Worm (Caenorhabditis elegans) whole organism, L1 larva: ENCODE data around the gene ptr-3.
A peak's percentile ranks its signal among the peaks of the same experiment; 100 is the strongest.

Experiments used
- C04F5.9 ChIP-seq: sonication (generic microtip); optimal IDR thresholded peaks from 2 replicates; lab custom pipeline; 2016; ENCODE audit warnings: missing genetic modification characterization, missing compliant biosample characterization
- C16A3.4 ChIP-seq: fragments of 150-350 bp; optimal IDR thresholded peaks from 2 replicates; lab custom pipeline; 2014; ENCODE audit warnings: missing biosample characterization, missing genetic modification characterization
- C34B4.2 ChIP-seq: sonication (generic microtip); optimal IDR thresholded peaks from 2 replicates; lab custom pipeline; 2017; ENCODE audit warnings: mild to moderate bottlenecking, missing genetic modification characterization, missing compliant biosample characterization
- F16B12.6 ChIP-seq: fragments of 150-350 bp; optimal IDR thresholded peaks from 2 replicates; lab custom pipeline; 2014; ENCODE audit warnings: missing biosample characterization, missing genetic modification characterization
- Y116A8C.19 ChIP-seq: sonication (generic microtip); optimal IDR thresholded peaks from 2 replicates; lab custom pipeline; 2016; ENCODE audit warnings: missing compliant biosample characterization, missing genetic modification characterization, borderline replicate concordance
- aha-1 ChIP-seq: fragments of 150-350 bp; optimal IDR thresholded peaks from 2 replicates; lab custom pipeline; 2014; ENCODE audit warnings: missing biosample characterization, missing genetic modification characterization
- alr-1 ChIP-seq: fragments of 200-800 bp; sonication (Bioruptor generic); optimal IDR thresholded peaks from 2 replicates; lab custom pipeline; 2018; ENCODE audit warnings: borderline replicate concordance, mild to moderate bottlenecking, missing genetic modification characterization, missing compliant biosample characterization
- ama-1 ChIP-seq: fragments of 150-350 bp; optimal IDR thresholded peaks from 2 replicates; lab custom pipeline; 2014
- blmp-1 ChIP-seq: fragments of 150-350 bp; optimal IDR thresholded peaks from 2 replicates; lab custom pipeline; 2014; ENCODE audit warnings: missing biosample characterization, missing genetic modification characterization
- ceh-63 ChIP-seq: fragments of 200-800 bp; sonication (Bioruptor generic); optimal IDR thresholded peaks from 2 replicates; lab custom pipeline; 2018; ENCODE audit warnings: mild to moderate bottlenecking, missing genetic modification characterization, missing compliant biosample characterization
- ceh-90 ChIP-seq: sonication (generic microtip); optimal IDR thresholded peaks from 2 replicates; lab custom pipeline; 2016; ENCODE audit warnings: missing genetic modification characterization, missing compliant biosample characterization
- dpl-1 ChIP-seq, 3 experiments: fragments of 150-350 bp in 2 of 3; sonication (generic microtip) in 1 of 3; optimal IDR thresholded peaks; 2 replicates each; lab custom pipeline; 2014 to 2017; ENCODE audit warnings: missing biosample characterization in 3 of 3, missing genetic modification characterization in 3 of 3, missing genetic modification reagents in 3 of 3
- efl-1 ChIP-seq, 4 experiments: fragments of 150-350 bp; optimal IDR thresholded peaks in 3 of 4; peaks in 1 of 4; 1 replicate in 1 of 4; 2 replicates in 3 of 4; lab custom pipeline; 2014; ENCODE audit warnings: missing biosample characterization in 2 of 4, missing genetic modification characterization in 2 of 4, missing genetic modification reagents in 2 of 4
- efl-3 ChIP-seq: fragments of 200-800 bp; sonication (Bioruptor generic); optimal IDR thresholded peaks from 2 replicates; lab custom pipeline; 2018; ENCODE audit warnings: mild to moderate bottlenecking, missing genetic modification characterization, missing compliant biosample characterization
- egl-13 ChIP-seq: sonication (generic microtip); optimal IDR thresholded peaks from 2 replicates; lab custom pipeline; 2016; ENCODE audit warnings: missing genotype, missing genetic modification reagents, missing genetic modification characterization, missing compliant biosample characterization
- egl-27 ChIP-seq, 2 experiments: fragments of 150-350 bp in 1 of 2; sonication (generic microtip); optimal IDR thresholded peaks; 3 replicates each; lab custom pipeline; 2017 to 2018; ENCODE audit warnings: missing biosample characterization in 2 of 2, missing genetic modification characterization in 2 of 2, missing genetic modification reagents in 2 of 2
- ets-5 ChIP-seq: fragments of 200-800 bp; sonication (Bioruptor generic); IDR thresholded peaks from 2 replicates; pipeline ENCODE4 v1.3.6; 2022; ENCODE audit warnings: missing genetic modification characterization, missing compliant biosample characterization
- fkh-10 ChIP-seq: sonication (generic microtip); optimal IDR thresholded peaks from 2 replicates; lab custom pipeline; 2017; ENCODE audit warnings: missing biosample characterization, missing genetic modification reagents, missing genetic modification characterization
- fos-1 ChIP-seq: fragments of 150-350 bp; optimal IDR thresholded peaks from 2 replicates; lab custom pipeline; 2014; ENCODE audit warnings: missing biosample characterization, missing genetic modification characterization
- hlh-17 ChIP-seq: fragments of 200-800 bp; sonication (Bioruptor generic); optimal IDR thresholded peaks from 2 replicates; lab custom pipeline; 2018; ENCODE audit warnings: missing genetic modification characterization, mild to moderate bottlenecking, missing compliant biosample characterization, moderate library complexity, borderline replicate concordance
- hlh-4 ChIP-seq: sonication (generic microtip); optimal IDR thresholded peaks from 2 replicates; lab custom pipeline; 2016; ENCODE audit warnings: mild to moderate bottlenecking, missing genetic modification characterization, missing compliant biosample characterization
- irx-1 ChIP-seq: sonication (generic microtip); optimal IDR thresholded peaks from 2 replicates; lab custom pipeline; 2016; ENCODE audit warnings: missing genetic modification characterization, missing compliant biosample characterization
- isw-1 ChIP-seq: fragments of 200-800 bp; sonication (Bioruptor generic); IDR thresholded peaks from 2 replicates; pipeline ENCODE4 v1.3.6; 2022; ENCODE audit warnings: missing genetic modification characterization, missing compliant biosample characterization
- jun-1 ChIP-seq: fragments of 150-350 bp; optimal IDR thresholded peaks from 2 replicates; lab custom pipeline; 2014; ENCODE audit warnings: missing biosample characterization, missing genetic modification reagents, missing genetic modification characterization
- lin-13 ChIP-seq: fragments of 150-350 bp; optimal IDR thresholded peaks from 2 replicates; lab custom pipeline; 2014; ENCODE audit warnings: missing biosample characterization, missing genetic modification reagents, missing genetic modification characterization
- lin-14 ChIP-seq: fragments of 200-800 bp; sonication (Bioruptor generic); optimal IDR thresholded peaks from 2 replicates; lab custom pipeline; 2018; ENCODE audit warnings: mild to moderate bottlenecking, missing genetic modification characterization, moderate library complexity, missing compliant biosample characterization
- lin-35 ChIP-seq, 2 experiments: fragments of 150-350 bp; optimal IDR thresholded peaks; 2 replicates each; lab custom pipeline; 2014; ENCODE audit warnings: missing biosample characterization in 2 of 2, missing genetic modification characterization in 2 of 2, missing genetic modification reagents in 2 of 2
- lin-39 ChIP-seq: fragments of 150-350 bp; optimal IDR thresholded peaks from 2 replicates; lab custom pipeline; 2014; ENCODE audit warnings: missing biosample characterization, missing genetic modification reagents, missing genetic modification characterization
- mab-9 ChIP-seq: fragments of 200-800 bp; sonication (Bioruptor generic); IDR thresholded peaks from 2 replicates; pipeline ENCODE4 v1.3.6; 2022; ENCODE audit warnings: missing genetic modification reagents, missing genetic modification characterization, missing compliant biosample characterization
- mdl-1 ChIP-seq, 2 experiments: fragments of 150-350 bp; optimal IDR thresholded peaks; 2 replicates each; lab custom pipeline; 2014 to 2017; ENCODE audit warnings: missing biosample characterization in 2 of 2, missing genetic modification characterization in 2 of 2, inconsistent platforms in 1 of 2
- mep-1 ChIP-seq: fragments of 150-350 bp; optimal IDR thresholded peaks from 2 replicates; lab custom pipeline; 2014; ENCODE audit warnings: missing biosample characterization, missing genetic modification characterization
- nhr-11 ChIP-seq: fragments of 150-350 bp; optimal IDR thresholded peaks from 2 replicates; lab custom pipeline; 2014; ENCODE audit warnings: missing biosample characterization, missing genetic modification characterization
- nhr-19 ChIP-seq: fragments of 200-800 bp; sonication (Bioruptor generic); conservative IDR thresholded peaks from 2 replicates; pipeline ENCODE4 v1.3.6; 2022; ENCODE audit warnings: missing genetic modification characterization, missing compliant biosample characterization
- nhr-28 ChIP-seq: fragments of 150-350 bp; optimal IDR thresholded peaks from 2 replicates; lab custom pipeline; 2014; ENCODE audit warnings: missing biosample characterization, missing genetic modification characterization
- nhr-71 ChIP-seq: sonication (generic microtip); optimal IDR thresholded peaks from 2 replicates; lab custom pipeline; 2016; ENCODE audit warnings: mild to moderate bottlenecking, missing genetic modification characterization, moderate library complexity, missing compliant biosample characterization
- nhr-77 ChIP-seq: fragments of 150-350 bp; optimal IDR thresholded peaks from 2 replicates; lab custom pipeline; 2014; ENCODE audit warnings: missing biosample characterization, missing genetic modification characterization
- nhr-84 ChIP-seq: sonication (generic microtip); optimal IDR thresholded peaks from 2 replicates; lab custom pipeline; 2017; ENCODE audit warnings: missing biosample characterization, missing genetic modification characterization
- nhr-85 ChIP-seq: sonication (generic microtip); peaks from one replicate; lab custom pipeline; 2016; ENCODE audit warnings: missing genetic modification characterization, inconsistent platforms, missing compliant biosample characterization
- nhr-90 ChIP-seq: sonication (generic microtip); optimal IDR thresholded peaks from 2 replicates; lab custom pipeline; 2016; ENCODE audit warnings: mild to moderate bottlenecking, missing genetic modification characterization, missing compliant biosample characterization; ENCODE audit not compliant: poor library complexity
- sup-37 ChIP-seq: fragments of 200-800 bp; sonication (Bioruptor generic); optimal IDR thresholded peaks from 2 replicates; lab custom pipeline; 2018; ENCODE audit warnings: mild to moderate bottlenecking, missing genetic modification characterization, missing compliant biosample characterization
- tlp-1 ChIP-seq: fragments of 150-350 bp; optimal IDR thresholded peaks from 2 replicates; lab custom pipeline; 2014; ENCODE audit warnings: missing biosample characterization, missing genetic modification characterization
- unc-130 ChIP-seq: fragments of 150-350 bp; optimal IDR thresholded peaks from 2 replicates; lab custom pipeline; 2017; ENCODE audit warnings: missing biosample characterization, missing genetic modification characterization, inconsistent platforms
- unc-30 ChIP-seq: sonication (generic microtip); optimal IDR thresholded peaks from 2 replicates; lab custom pipeline; 2017; ENCODE audit warnings: missing biosample characterization, missing genetic modification characterization
- unc-86 ChIP-seq: sonication (generic microtip); optimal IDR thresholded peaks from 2 replicates; lab custom pipeline; 2016; ENCODE audit warnings: missing genetic modification characterization, missing compliant biosample characterization
- vab-15 ChIP-seq: sonication (generic microtip); optimal IDR thresholded peaks from 2 replicates; lab custom pipeline; 2017; ENCODE audit warnings: missing genotype, mild to moderate bottlenecking, missing genetic modification characterization, missing compliant biosample characterization
- xbp-1 ChIP-seq: sonication (generic microtip); optimal IDR thresholded peaks from 2 replicates; lab custom pipeline; 2016; ENCODE audit warnings: missing genetic modification characterization, missing compliant biosample characterization
- zip-4 ChIP-seq: fragments of 200-800 bp; sonication (Bioruptor generic); optimal IDR thresholded peaks from 2 replicates; lab custom pipeline; 2018; ENCODE audit warnings: mild to moderate bottlenecking, missing genetic modification characterization, moderate library complexity, missing compliant biosample characterization
- ztf-11 ChIP-seq, 2 experiments: sonication (generic microtip); optimal IDR thresholded peaks; 2 replicates each; lab custom pipeline; 2016 to 2017; ENCODE audit warnings: missing genetic modification characterization in 2 of 2, missing biosample characterization in 1 of 2, missing compliant biosample characterization in 1 of 2
- ztf-4 ChIP-seq: fragments of 150-350 bp; optimal IDR thresholded peaks from 2 replicates; lab custom pipeline; 2014; ENCODE audit warnings: missing biosample characterization, missing genetic modification characterization

ptr-3 gene

ce11 chrII:387844-388355 lies 20.5 kb upstream of the ptr-3 start:
- TF ChIP-seq blmp-1 (tag; lab: Kevin White, UChicago) (peak; percentile 22), egl-13 (tag; lab: Kevin White, UChicago) (no peak), unc-130 (tag; lab: Kevin White, UChicago) (no peak), ets-5 (GFP tag; lab: Robert Waterston, UW) (no peak), dpl-1 (GFP tag; optimal IDR thresholded peaks at IDR 0.05; lab: Kevin White, UChicago) (peak in 1 of 3 experiments; percentile 15), F16B12.6 (tag; lab: Kevin White, UChicago) (peak; percentile 1), efl-1 (optimal IDR thresholded peaks at IDR 0.05; lab: Kevin White, UChicago) (peak; percentile 17 to 28), efl-1 (GFP tag; optimal IDR thresholded peaks at IDR 0.05 in 1 of 2; lab: Kevin White, UChicago) (peak in 1 of 2 experiments; percentile 92)

ce11 chrII:385957-386356 lies 18.6 kb upstream of the ptr-3 start, which contains the start of gene C03H5.3:
TSS of gene C03H5.3 (plus strand) at chrII:386088.
- TF ChIP-seq nhr-28 (tag; lab: Kevin White, UChicago) (no peak), sup-37 (no peak), C16A3.4 (peak; percentile 30), egl-27 (tag; optimal IDR thresholded peaks at IDR 0.05; lab: Kevin White, UChicago) (no peak), unc-30 (tag; lab: Kevin White, UChicago) (no peak), isw-1 (GFP tag; lab: Robert Waterston, UW) (peak; percentile 39), fkh-10 (GFP tag; lab: Kevin White, UChicago) (no peak), lin-39 (tag; lab: Kevin White, UChicago) (no peak), tlp-1 (tag; lab: Kevin White, UChicago) (no peak), aha-1 (tag; lab: Kevin White, UChicago) (no peak), blmp-1 (tag; lab: Kevin White, UChicago) (peak; percentile 52), ceh-63 (GFP tag; lab: Kevin White, UChicago) (no peak), C34B4.2 (tag; lab: Kevin White, UChicago) (no peak), xbp-1 (peak; percentile 62), irx-1 (tag; lab: Kevin White, UChicago) (peak; percentile 27), alr-1 (tag; lab: Kevin White, UChicago) (no peak), nhr-90 (peak; percentile 28), vab-15 (tag; lab: Kevin White, UChicago) (no peak), lin-14 (GFP tag; lab: Kevin White, UChicago) (no peak), zip-4 (GFP tag; lab: Kevin White, UChicago) (no peak), dpl-1 (GFP tag; optimal IDR thresholded peaks at IDR 0.05; lab: Kevin White, UChicago) (peak; percentile 93 to 96 (median 95)), ztf-11 (tag; optimal IDR thresholded peaks at IDR 0.05; lab: Kevin White, UChicago) (no peak), lin-35 (GFP tag; optimal IDR thresholded peaks at IDR 0.05; lab: Kevin White, UChicago) (peak; percentile 92 to 96), ztf-4 (tag; lab: Kevin White, UChicago) (no peak), hlh-17 (no peak), mdl-1 (tag; optimal IDR thresholded peaks at IDR 0.05; lab: Kevin White, UChicago) (peak in 1 of 2 experiments; percentile 8), nhr-71 (tag; lab: Kevin White, UChicago) (peak; percentile 72), jun-1 (tag; lab: Kevin White, UChicago) (no peak), ceh-90 (no peak), nhr-11 (tag; lab: Kevin White, UChicago) (no peak), fos-1 (tag; lab: Kevin White, UChicago) (no peak), egl-13 (tag; lab: Kevin White, UChicago) (no peak), mep-1 (tag; lab: Kevin White, UChicago) (no peak), nhr-19 (peak; percentile 31; the same call in 1 of the 2 replicates), Y116A8C.19 (tag; lab: Kevin White, UChicago) (no peak), lin-13 (peak; percentile 24), nhr-84 (tag; lab: Kevin White, UChicago) (no peak), nhr-77 (tag; lab: Kevin White, UChicago) (no peak), efl-1 (optimal IDR thresholded peaks at IDR 0.05; lab: Kevin White, UChicago) (peak; percentile 96 to 99), efl-1 (GFP tag; optimal IDR thresholded peaks at IDR 0.05 in 1 of 2; lab: Kevin White, UChicago) (peak; percentile 96 to 99), hlh-4 (no peak), efl-3 (no peak), C04F5.9 (tag; lab: Kevin White, UChicago) (no peak), unc-130 (tag; lab: Kevin White, UChicago) (no peak), ama-1 (no peak), unc-86 (tag; lab: Kevin White, UChicago) (peak; percentile 41), nhr-85 (tag; lab: Kevin White, UChicago) (peak; percentile 38), ets-5 (GFP tag; lab: Robert Waterston, UW) (no peak), mab-9 (no peak)
